Worm (Caenorhabditis elegans): ENCODE measurements around the gene ubxn-2.
A peak's percentile ranks its signal among the peaks of the same experiment; 100 is the strongest.
"Not testable (repeated sequence)": the region's sequence is repeated elsewhere in the genome, so short reads cannot be mapped to it uniquely, and the experiment has no call there.

ubxn-2 gene

DNA sequence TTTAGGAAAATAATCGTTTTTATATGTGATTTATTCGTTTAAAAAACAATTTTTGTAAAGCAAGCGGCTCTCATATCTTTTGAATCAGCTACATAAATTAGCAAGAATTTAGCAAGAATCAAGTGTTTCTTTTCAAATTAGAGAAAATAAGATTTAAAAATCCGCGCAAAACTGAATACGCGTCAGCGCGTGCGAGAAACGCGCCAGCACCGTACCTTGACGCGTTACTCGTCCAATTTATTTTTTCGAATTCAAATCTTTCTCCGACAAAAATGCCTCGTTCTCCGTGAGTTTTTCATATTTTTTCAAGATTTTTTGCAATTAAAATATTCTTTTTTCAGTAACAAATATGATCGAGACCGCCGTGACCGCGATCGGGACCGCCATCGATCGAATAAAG lies 49.3 kb downstream of the ubxn-2 start, which contains the start of gene Y94H6A.3:
Y94H6A.3 (plus strand) TSS at position 232 of the 400 bp plus-strand sequence.
- no peak for TF ChIP-seq elt-2 (tag; optimal IDR thresholded peaks at IDR 0.05)
- peak; percentile 40 for TF ChIP-seq ceh-30 (tag; optimal IDR thresholded peaks at IDR 0.05)
- no peak for TF ChIP-seq ceh-31 (tag; optimal IDR thresholded peaks at IDR 0.05)
- TF ChIP-seq ceh-34 (tag; optimal IDR thresholded peaks at IDR 0.05): peak; percentile 18
- TF ChIP-seq unc-86 (tag; optimal IDR thresholded peaks at IDR 0.05): peak; percentile 20
- TF ChIP-seq nfya-1 (tag; optimal IDR thresholded peaks at IDR 0.05): peak; percentile 74
- TF ChIP-seq unc-42 (tag; optimal IDR thresholded peaks at IDR 0.05): peak; percentile 58

DNA sequence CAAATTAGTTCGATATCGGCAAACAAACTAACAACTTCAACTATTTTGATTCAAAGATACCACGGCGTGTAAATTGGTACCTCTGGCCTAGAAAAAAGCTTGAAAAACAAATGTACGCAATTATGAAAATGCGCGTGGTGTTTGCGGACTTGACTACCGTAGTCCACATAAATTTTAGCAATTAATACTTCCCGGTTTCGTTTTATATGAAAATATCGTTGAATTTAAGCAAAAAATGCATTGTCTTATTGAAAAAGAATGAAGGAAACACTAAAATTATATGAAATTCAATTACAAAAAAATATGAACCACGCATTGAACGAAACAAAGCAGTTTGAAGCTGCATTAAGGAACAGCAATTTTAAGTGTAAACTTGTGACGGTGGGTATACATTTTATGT lies 50.7 kb downstream of the ubxn-2 start, which contains the start of gene gpx-4:
gpx-4 (minus strand) TSS at position 101 of the 400 bp plus-strand sequence.
- TF ChIP-seq ets-4, ahr-1, eyg-1 (tag; optimal IDR thresholded peaks at IDR 0.05): not testable (repeated sequence)

DNA sequence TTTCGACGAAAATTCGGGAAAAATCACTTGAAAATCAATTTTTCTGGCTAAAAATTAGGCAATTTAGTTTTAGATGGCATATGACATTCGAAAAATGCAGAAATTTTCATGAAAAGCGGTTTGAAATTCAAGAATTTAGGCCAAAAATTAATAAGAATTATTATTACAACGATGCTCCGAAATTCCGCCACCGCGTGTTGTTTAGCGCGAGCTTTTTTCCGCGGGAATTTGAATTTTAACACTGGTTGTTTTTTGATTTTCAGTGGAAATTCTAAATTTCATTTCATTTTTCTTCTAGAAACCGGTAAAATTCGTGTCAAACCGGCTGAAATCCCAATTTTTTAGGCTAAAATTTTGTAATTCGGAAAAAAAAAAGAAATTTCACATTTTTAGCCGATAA lies 55.0 kb downstream of the ubxn-2 start:
- TF ChIP-seq dve-1 (tag; optimal IDR thresholded peaks at IDR 0.05) (no peak), unc-3 (GFP tag; conservative IDR thresholded peaks at IDR 0.05) (no peak), unc-3 (tag; optimal IDR thresholded peaks at IDR 0.05) (no peak), ceh-14 (tag; optimal IDR thresholded peaks at IDR 0.05) (no peak), npax-4 (tag; optimal IDR thresholded peaks at IDR 0.05) (no peak), sox-2 (GFP tag; IDR thresholded peaks at IDR 0.05) (no peak), ahr-1 (tag; optimal IDR thresholded peaks at IDR 0.05) (no peak), nhr-11 (tag; optimal IDR thresholded peaks at IDR 0.05) (no peak), Y22D7AL.16 (tag; optimal IDR thresholded peaks at IDR 0.05) (no peak), pha-4 (tag; optimal IDR thresholded peaks at IDR 0.05) (no peak), ceh-18 (tag; optimal IDR thresholded peaks at IDR 0.05) (no peak), ceh-22 (tag; optimal IDR thresholded peaks at IDR 0.05) (no peak), dmd-4 (tag; optimal IDR thresholded peaks at IDR 0.05; ENCODE audit: borderline replicate concordance) (no peak), pqm-1 (tag; optimal IDR thresholded peaks at IDR 0.05) (no peak), sox-4 (tag; optimal IDR thresholded peaks at IDR 0.05) (no peak), syd-9 (tag; optimal IDR thresholded peaks at IDR 0.05) (no peak)
